Worm (Caenorhabditis elegans) whole organism, early embryonic: ENCODE results near the gene gln-1.

Experiments used
- F13C5.2 ChIP-seq: sonication (generic microtip); optimal IDR thresholded peaks from 2 replicates; lab custom pipeline; 2017; ENCODE audit warnings: mild to moderate bottlenecking, missing genetic modification characterization, inconsistent platforms, missing compliant biosample characterization
- ama-1 ChIP-seq: fragments of 150-350 bp; optimal IDR thresholded peaks from 2 replicates; lab custom pipeline; 2014
- ets-7 ChIP-seq: sonication (generic microtip); optimal IDR thresholded peaks from 2 replicates; lab custom pipeline; 2016; ENCODE audit warnings: missing genotype, missing genetic modification characterization, missing compliant biosample characterization
- flt-1 ChIP-seq: fragments of 200-800 bp; sonication (Bioruptor generic); IDR thresholded peaks from 2 replicates; pipeline ENCODE4 v1.3.6; 2022; ENCODE audit warnings: missing genetic modification characterization, missing compliant biosample characterization
- pes-1 ChIP-seq: fragments of 200-800 bp; sonication (Bioruptor generic); IDR thresholded peaks from 2 replicates; pipeline ENCODE4 v1.3.6; 2022; ENCODE audit warnings: missing genetic modification reagents, missing genetic modification characterization, missing compliant biosample characterization
- scrt-1 ChIP-seq: fragments of 200-800 bp; sonication (Bioruptor generic); IDR thresholded peaks from 2 replicates; pipeline ENCODE4 v1.3.6; 2022; ENCODE audit warnings: missing genetic modification characterization, missing compliant biosample characterization
- tbx-11 ChIP-seq: fragments of 200-800 bp; sonication (Bioruptor generic); IDR thresholded peaks from 2 replicates; pipeline ENCODE4 v1.3.6; 2022; ENCODE audit warnings: missing genetic modification characterization, missing compliant biosample characterization

ce11 chrX:6050078-6050477, 8.0 kb upstream of the gln-1 start:
- TF ChIP-seq scrt-1 (GFP tag; lab: Robert Waterston, UW) (no peak), flt-1 (GFP tag; lab: Robert Waterston, UW) (no peak), F13C5.2 (no peak), ets-7 (tag; lab: Kevin White, UChicago) (no peak), ama-1 (lab: Kevin White, UChicago) (no peak), tbx-11 (no peak), pes-1 (GFP tag; lab: Robert Waterston, UW) (no peak)
